Fruit fly (Drosophila melanogaster): ENCODE results near the gene dyl.

dyl gene

DNA sequence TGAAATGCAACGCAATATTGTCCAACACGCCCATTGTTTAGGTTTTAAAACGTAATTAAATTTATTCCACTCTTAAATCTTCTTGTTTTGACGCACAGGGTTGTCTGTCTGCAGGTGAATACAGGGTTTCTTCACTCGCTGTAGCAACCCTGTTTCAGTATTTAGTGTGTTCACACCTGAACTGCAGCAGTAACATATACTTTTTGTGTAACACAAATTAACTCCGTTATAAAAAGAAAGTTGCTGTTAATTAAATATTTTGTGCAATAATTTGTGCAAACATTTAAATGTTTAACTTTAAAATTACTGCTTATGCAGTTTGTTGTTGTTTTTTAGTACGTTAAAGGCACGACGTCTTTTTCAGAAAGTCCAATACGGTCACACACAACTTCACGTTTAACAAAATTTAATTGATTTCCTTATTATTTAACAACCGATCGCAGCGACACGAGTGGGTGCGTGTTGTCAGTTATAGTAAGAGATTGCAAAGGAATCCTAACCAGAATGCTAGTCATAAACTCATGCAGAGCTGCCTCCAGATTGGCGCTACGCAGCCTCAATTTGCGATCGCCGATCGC, 15.3 kb downstream of the dyl start, which contains the start of the genes CG15012 and Fdx2:
TSS of gene CG15012 (minus strand) at position 127 of the 578 bp plus-strand sequence.
TSS of gene Fdx2 (plus strand) at position 363 of the 578 bp plus-strand sequence.
- TF ChIP-seq psq (optimal IDR thresholded peaks at IDR 0.05): no peak

DNA sequence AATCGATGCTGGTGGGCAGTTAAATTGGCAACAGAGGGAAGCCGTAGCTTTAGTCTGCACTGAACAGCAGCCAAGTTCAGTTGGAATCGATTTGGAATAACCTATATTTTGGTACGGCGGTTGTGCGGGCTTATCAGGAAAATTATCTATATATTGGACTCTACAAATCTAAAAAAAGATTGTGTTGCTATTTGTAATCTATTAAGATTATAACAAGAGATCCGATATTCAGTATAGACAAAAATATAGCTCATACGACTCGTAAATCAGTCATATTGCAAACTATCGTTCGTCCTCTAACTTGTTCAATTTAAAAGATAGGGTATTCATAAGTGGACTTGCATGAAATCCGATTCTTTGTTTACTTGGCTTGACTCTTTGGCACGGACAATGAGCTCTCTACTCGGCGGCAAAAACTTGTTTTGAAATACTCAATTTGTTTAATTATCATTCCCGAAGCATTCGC, 18.9 kb downstream of the dyl start, which contains the start of gene Hexo1:
TSS of gene Hexo1 (plus strand) at position 51 of the 466 bp plus-strand sequence.
- TF ChIP-seq Dll (optimal IDR thresholded peaks at IDR 0.05): no peak
- no peak for TF ChIP-seq psq (optimal IDR thresholded peaks at IDR 0.05)
- TF ChIP-seq usp (GFP tag; optimal IDR thresholded peaks at IDR 0.05): no peak
- no peak for TF ChIP-seq EcR (GFP tag; optimal IDR thresholded peaks at IDR 0.05)
- no peak for TF ChIP-seq CG8478 (optimal IDR thresholded peaks at IDR 0.05)
- no peak for TF ChIP-seq pan (optimal IDR thresholded peaks at IDR 0.05)

DNA sequence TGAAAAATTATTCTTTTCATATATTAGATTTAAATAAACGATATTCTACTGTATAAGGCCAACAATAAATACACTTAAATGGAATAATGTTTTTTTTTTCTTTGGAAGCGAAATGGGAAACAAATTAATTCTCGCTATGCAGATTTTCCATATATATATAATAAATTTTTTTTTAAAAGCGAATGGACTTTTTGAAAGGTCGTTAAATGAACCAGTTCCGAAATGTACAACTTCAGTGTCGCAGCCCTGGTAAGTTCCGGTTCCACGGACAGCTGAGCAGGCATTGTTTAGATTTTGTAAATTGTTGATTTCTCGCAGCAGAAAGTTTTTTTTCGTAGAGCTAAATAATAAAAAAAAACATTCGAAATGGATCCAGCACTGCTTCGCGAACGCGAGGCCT, 20.7 kb downstream of the dyl start, which contains the start of gene TfIIEbeta:
TSS of gene TfIIEbeta (plus strand) at position 255 of the 400 bp plus-strand sequence.
- TF ChIP-seq psq (optimal IDR thresholded peaks at IDR 0.05): no peak
- TF ChIP-seq CG8478 (optimal IDR thresholded peaks at IDR 0.05): no peak
- no peak for TF ChIP-seq EcR (GFP tag; optimal IDR thresholded peaks at IDR 0.05)
- TF ChIP-seq Dll (optimal IDR thresholded peaks at IDR 0.05): no peak
- no peak for TF ChIP-seq pan (optimal IDR thresholded peaks at IDR 0.05)
- TF ChIP-seq usp (GFP tag; optimal IDR thresholded peaks at IDR 0.05): no peak

DNA sequence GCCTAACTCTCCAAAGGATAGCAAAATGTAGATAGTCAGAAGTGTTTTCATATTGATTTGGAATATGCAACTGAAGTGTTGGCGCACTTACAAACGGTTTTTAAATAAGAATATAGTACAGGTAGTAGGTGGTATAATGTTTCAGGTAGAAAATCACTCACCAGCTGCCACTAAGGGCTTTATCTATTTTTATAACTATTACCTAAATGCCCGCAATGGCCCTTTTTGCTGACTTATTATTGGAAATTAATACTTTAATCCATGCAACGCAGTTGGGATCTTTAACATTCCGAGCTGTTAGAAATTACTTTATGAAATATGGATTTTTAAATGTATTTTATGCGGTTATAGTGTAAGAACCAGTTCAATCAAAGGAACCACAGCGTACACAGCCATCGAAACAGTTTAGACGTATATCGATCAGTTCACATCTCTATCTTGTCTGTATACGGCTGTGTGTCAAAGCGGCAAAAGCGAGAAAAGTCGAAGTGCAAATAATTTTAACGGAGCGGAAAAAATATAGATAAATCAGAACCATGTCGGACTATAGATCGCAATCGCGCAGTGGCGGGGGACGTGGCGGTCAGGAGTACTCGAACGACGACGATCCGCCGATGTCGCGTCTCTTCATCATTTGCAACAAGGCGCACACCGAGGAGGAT, 24.0 kb downstream of the dyl start, which contains the start of the genes srw and CG1316:
TSS of gene srw (minus strand) at position 51 of the 662 bp plus-strand sequence.
TSS of gene CG1316 (plus strand) at position 424 of the 662 bp plus-strand sequence.
- TF ChIP-seq CG8478 (optimal IDR thresholded peaks at IDR 0.05) (no peak), Dll (optimal IDR thresholded peaks at IDR 0.05) (no peak), psq (optimal IDR thresholded peaks at IDR 0.05) (no peak), EcR (GFP tag; optimal IDR thresholded peaks at IDR 0.05) (no peak), pan (optimal IDR thresholded peaks at IDR 0.05) (no peak), usp (GFP tag; optimal IDR thresholded peaks at IDR 0.05) (no peak)

DNA sequence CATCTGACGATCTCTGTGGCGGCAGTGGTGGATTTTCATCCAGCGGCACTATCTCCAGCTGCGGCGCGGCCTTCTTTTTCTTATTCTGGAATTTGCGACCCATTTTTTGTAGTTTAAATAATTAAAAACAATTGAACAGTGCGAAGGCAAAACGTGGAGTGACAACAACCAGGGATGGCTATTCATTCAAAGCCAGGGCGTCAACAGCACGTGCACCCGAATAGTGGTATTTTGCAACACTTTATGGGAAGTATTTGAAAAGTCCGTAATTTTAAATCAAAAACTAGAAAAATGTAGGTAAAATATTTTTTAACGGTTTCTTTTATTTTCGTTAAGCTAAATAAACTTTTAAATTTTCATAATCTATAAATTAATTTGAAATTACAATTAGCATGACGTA, 24.9 kb downstream of the dyl start, which contains the start of gene CG11583:
TSS of gene CG11583 (minus strand) at position 191 of the 400 bp plus-strand sequence.
- TF ChIP-seq pan (optimal IDR thresholded peaks at IDR 0.05) (no peak), CG8478 (optimal IDR thresholded peaks at IDR 0.05) (no peak), usp (GFP tag; optimal IDR thresholded peaks at IDR 0.05) (no peak), psq (optimal IDR thresholded peaks at IDR 0.05) (no peak), Dll (optimal IDR thresholded peaks at IDR 0.05) (no peak), EcR (GFP tag; optimal IDR thresholded peaks at IDR 0.05) (no peak)

DNA sequence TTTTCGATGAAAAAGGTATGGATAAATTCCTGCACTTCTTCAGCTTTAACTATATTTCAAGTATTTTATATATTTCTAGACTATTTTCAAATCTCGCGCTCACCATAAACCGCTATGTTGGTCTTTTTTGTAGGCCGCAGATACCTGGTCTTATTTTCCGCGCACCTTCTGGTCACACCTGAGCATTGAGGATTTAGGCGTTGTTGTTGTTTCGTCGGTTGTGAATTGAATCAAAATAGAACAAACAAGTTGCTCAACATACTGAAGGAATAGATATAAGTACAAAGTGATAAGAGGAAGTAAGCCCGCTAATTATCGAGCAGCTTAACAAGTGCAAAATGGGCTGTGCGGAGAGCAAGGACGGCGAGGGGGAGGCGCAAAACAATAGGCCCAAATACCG, 29.7 kb downstream of the dyl start, which contains the start of gene Ctl1:
TSS of gene Ctl1 (plus strand) at position 167 of the 400 bp plus-strand sequence.
- TF ChIP-seq EcR (GFP tag; optimal IDR thresholded peaks at IDR 0.05): no peak
- no peak for TF ChIP-seq pan (optimal IDR thresholded peaks at IDR 0.05)
- no peak for TF ChIP-seq Dll (optimal IDR thresholded peaks at IDR 0.05)
- TF ChIP-seq CG8478 (optimal IDR thresholded peaks at IDR 0.05): no peak
- TF ChIP-seq usp (GFP tag; optimal IDR thresholded peaks at IDR 0.05): no peak
- no peak for TF ChIP-seq psq (optimal IDR thresholded peaks at IDR 0.05)

DNA sequence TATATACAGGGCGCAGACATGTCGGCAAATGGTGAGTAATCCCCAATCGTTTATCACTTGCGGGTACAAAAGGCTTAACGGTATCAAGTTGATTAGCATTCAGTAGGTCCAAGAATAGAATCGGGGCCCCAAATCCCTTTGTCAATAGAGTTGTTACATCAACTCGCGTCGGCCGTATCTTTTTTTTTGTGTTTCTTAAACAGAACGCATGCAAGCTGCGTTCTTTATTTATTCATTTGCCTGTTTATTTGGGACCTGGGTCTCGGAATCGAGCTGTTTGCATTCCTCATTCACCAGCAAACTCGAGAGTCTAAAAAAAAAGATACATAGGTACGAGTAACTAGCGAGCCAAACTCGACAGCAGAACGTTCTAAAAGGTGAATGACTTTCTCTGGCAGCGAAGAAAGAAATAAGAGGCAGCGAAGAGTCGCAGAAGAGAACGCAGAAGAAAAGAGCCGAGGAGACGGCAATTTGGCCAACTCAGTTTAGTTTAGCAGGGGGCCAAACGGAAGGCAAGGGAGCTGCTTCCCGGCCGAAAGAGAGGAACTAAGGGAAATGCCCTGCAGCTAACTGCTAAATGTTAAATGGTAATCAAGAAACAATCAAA, 35.2 kb downstream of the dyl start:
- TF ChIP-seq usp (GFP tag; optimal IDR thresholded peaks at IDR 0.05) (no peak), EcR (GFP tag; optimal IDR thresholded peaks at IDR 0.05) (peak; percentile 13 to 89)

DNA sequence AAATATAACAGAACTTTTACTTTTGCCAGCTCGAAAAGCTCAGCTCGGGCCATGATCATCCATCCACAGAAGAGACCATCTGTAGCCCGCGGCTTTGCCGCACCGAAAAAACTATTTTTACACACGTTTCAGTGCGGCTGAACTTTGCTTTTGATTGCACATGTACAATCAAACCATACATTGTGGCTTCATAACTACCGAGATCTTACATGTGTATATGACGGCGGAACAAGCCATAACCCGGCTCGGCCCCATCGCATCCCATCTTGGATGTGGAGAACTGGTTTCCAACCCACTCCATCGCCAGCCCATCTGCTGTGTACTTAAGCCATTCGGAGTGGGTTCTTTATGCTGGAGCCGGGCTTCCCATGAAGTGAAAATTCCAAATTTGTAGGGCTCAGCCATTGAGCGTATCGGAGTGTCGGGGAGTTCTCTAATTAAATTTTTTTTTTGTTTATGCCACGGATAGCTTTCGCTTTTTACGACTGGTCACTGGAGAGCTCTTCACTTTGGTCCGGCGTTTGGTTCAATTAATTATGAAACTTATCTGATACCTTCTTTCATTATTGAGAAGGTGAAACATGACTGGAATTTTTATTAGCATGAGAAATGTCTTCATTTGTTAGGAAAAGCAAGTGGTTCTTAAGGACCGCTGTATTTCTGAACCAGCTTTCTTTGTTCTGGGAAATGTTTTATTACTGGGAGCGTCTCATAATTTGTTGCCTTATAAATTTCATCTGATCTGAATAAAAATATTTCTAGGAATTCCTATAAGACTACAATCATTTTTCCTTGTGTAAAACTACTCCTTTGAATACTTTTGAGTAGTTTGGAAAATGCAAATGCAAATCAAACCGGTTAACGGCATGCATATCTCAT, 36.3 kb downstream of the dyl start:
- TF ChIP-seq CG8478 (optimal IDR thresholded peaks at IDR 0.05) (no peak), psq (optimal IDR thresholded peaks at IDR 0.05) (no peak), EcR (GFP tag; optimal IDR thresholded peaks at IDR 0.05) (no peak), usp (GFP tag; optimal IDR thresholded peaks at IDR 0.05) (no peak), pan (optimal IDR thresholded peaks at IDR 0.05) (no peak), Dll (optimal IDR thresholded peaks at IDR 0.05) (no peak)

DNA sequence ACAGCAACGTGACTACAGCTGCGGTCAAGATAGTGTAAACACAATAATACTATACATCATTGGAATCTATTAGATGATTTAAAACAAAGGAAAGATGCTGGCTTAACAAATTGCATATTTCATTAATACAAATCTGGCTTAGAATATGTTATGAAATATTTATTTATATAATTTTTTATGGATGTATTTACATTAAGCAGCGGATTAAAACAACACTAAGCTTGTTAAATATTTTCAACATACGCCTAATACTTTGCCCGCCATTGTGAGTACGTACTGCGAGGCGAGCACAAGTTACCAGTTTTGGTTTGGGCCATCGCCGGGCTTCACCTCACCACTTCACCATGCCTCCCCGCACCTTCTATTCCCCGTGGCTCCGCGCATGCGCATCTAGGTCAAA, 37.6 kb downstream of the dyl start:
- TF ChIP-seq EcR (GFP tag; optimal IDR thresholded peaks at IDR 0.05) (no peak), usp (GFP tag; optimal IDR thresholded peaks at IDR 0.05) (no peak), Dll (optimal IDR thresholded peaks at IDR 0.05) (no peak), CG8478 (optimal IDR thresholded peaks at IDR 0.05) (no peak), psq (optimal IDR thresholded peaks at IDR 0.05) (no peak), pan (optimal IDR thresholded peaks at IDR 0.05) (no peak)

DNA sequence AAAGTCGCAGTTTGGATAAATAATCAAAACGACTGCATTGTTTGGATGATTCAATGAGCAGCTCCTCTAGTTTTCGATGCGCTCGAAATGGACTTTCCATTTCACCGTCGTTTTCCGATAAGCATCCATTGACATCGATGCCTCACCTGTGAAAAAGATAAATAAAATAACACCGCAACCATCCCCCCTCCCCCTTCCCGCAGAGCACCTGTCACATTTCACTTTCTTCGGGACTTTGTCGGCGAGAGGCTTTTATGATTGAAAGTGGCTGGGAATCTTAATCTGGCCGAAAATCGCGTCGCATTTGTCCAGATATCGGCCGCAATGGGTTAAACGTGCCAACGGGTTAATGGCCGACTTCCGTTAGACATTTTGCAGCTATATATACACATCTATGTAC, 38.3 kb downstream of the dyl start:
- TF ChIP-seq EcR (GFP tag; optimal IDR thresholded peaks at IDR 0.05): no peak
- TF ChIP-seq CG8478 (optimal IDR thresholded peaks at IDR 0.05): no peak
- TF ChIP-seq usp (GFP tag; optimal IDR thresholded peaks at IDR 0.05): no peak
- TF ChIP-seq Dll (optimal IDR thresholded peaks at IDR 0.05): no peak
- no peak for TF ChIP-seq psq (optimal IDR thresholded peaks at IDR 0.05)
- no peak for TF ChIP-seq pan (optimal IDR thresholded peaks at IDR 0.05)

DNA sequence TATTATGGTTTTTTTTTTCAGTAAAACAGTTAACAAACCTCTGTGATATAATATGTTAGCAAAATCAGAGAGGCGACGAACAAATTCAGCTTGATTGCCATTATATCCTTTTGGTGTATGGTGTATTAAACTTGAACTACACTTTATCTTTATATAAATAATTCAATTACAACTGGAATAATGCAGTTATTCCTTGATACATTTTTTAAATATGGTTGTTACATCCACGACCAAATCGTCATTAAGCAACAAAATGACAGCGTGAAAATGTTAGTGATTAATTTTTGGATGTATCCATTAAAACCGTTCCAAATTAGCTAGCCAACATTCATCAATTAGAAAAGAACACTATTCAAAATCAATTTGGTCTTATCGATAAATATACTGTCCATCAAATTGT, 40.1 kb downstream of the dyl start, which contains the start of gene CG33764:
TSS of gene CG33764 (minus strand) at position 101 of the 400 bp plus-strand sequence.
- no peak for TF ChIP-seq EcR (GFP tag; optimal IDR thresholded peaks at IDR 0.05)
- no peak for TF ChIP-seq Dll (optimal IDR thresholded peaks at IDR 0.05)
- no peak for TF ChIP-seq pan (optimal IDR thresholded peaks at IDR 0.05)
- TF ChIP-seq psq (optimal IDR thresholded peaks at IDR 0.05): no peak
- TF ChIP-seq CG8478 (optimal IDR thresholded peaks at IDR 0.05): no peak
- TF ChIP-seq usp (GFP tag; optimal IDR thresholded peaks at IDR 0.05): no peak

Measured in whole organism.